Worm (Caenorhabditis elegans): Measurements from ENCODE around the gene clec-254.

- TF ChIP-seq T22C8.4 (GFP tag; IDR thresholded peaks at IDR 0.05) (no peak), med-1 (GFP tag; optimal IDR thresholded peaks at IDR 0.05; ENCODE audit: insufficient read depth) (no peak), ztf-23 (GFP tag; IDR thresholded peaks at IDR 0.05) (no peak), flt-1 (GFP tag; IDR thresholded peaks at IDR 0.05) (no peak), klf-2 (GFP tag; conservative IDR thresholded peaks at IDR 0.05) (no peak)
These were observed 32.4 kb downstream of the clec-254 start for ce11 chrV:18721873-18722272.
